Worm (Caenorhabditis elegans) whole organism, L4/young adult: ENCODE data around the gene F07C3.9.

Experiments
- W03F9.2 ChIP-seq: fragments of 150-350 bp; optimal IDR thresholded peaks from 2 replicates; lab custom pipeline; 2014; ENCODE audit warnings: missing biosample characterization, missing genetic modification characterization
- dao-5 ChIP-seq: sonication (generic microtip); optimal IDR thresholded peaks from 2 replicates; lab custom pipeline; 2016; ENCODE audit warnings: missing genotype, missing genetic modification characterization, moderate library complexity, missing compliant biosample characterization
- him-1 ChIP-seq: sonication (generic microtip); optimal IDR thresholded peaks from 2 replicates; lab custom pipeline; 2016; ENCODE audit warnings: missing genotype, missing genetic modification reagents, missing genetic modification characterization, missing compliant biosample characterization

- no peak for TF ChIP-seq W03F9.2 (tag; lab: Kevin White, UChicago)
- TF ChIP-seq him-1 = no peak
- no peak for TF ChIP-seq dao-5 (tag; lab: Kevin White, UChicago)
These were observed 40.9 kb downstream of the F07C3.9 start, which contains the start of gene mdt-27 for ce11 chrV:9213554-9213953.
